Fruit fly (Drosophila melanogaster) whole organism, embryonic: ENCODE measurements around the gene fru.

Experiments used
- B-H2 ChIP-seq: fragments of 200-800 bp; sonication (Bioruptor generic); optimal IDR thresholded peaks from 2 replicates; lab custom pipeline; 2018; ENCODE audit warnings: missing biosample characterization, mild to moderate bottlenecking, missing genetic modification characterization
- Bteb2 ChIP-seq: fragments of 200-800 bp; sonication (Bioruptor generic); optimal IDR thresholded peaks from 2 replicates; lab custom pipeline; 2016; ENCODE audit warnings: missing biosample characterization, missing genetic modification characterization
- CG10654 ChIP-seq: fragments of 200-800 bp; sonication (Bioruptor generic); optimal IDR thresholded peaks from 2 replicates; lab custom pipeline; 2016; ENCODE audit warnings: missing biosample characterization, missing genetic modification characterization
- CG11085 ChIP-seq: fragments of 200-800 bp; sonication (Bioruptor generic); IDR thresholded peaks from 2 replicates; pipeline ENCODE4 v1.3.6; 2022; ENCODE audit warnings: missing biosample characterization, missing genetic modification characterization
- CG11093 ChIP-seq: fragments of 200-800 bp; sonication (Bioruptor generic); IDR thresholded peaks from 3 replicates; pipeline ENCODE4 v1.3.6; 2022; ENCODE audit warnings: missing biosample characterization, missing genetic modification characterization
- CG11696 ChIP-seq: fragments of 200-800 bp; sonication (Bioruptor generic); IDR thresholded peaks from 2 replicates; pipeline ENCODE4 v1.3.6; 2022; ENCODE audit warnings: missing biosample characterization, missing genetic modification characterization
- CG12155 ChIP-seq: fragments of 200-800 bp; sonication (Bioruptor generic); optimal IDR thresholded peaks from 3 replicates; lab custom pipeline; 2016; ENCODE audit warnings: missing biosample characterization, missing genetic modification characterization
- CG13123 ChIP-seq: fragments of 200-800 bp; sonication (Bioruptor generic); optimal IDR thresholded peaks from 2 replicates; lab custom pipeline; 2016; ENCODE audit warnings: missing biosample characterization, missing genetic modification characterization
- CG13624 ChIP-seq: fragments of 200-800 bp; sonication (Bioruptor generic); optimal IDR thresholded peaks from 2 replicates; lab custom pipeline; 2016; ENCODE audit warnings: missing biosample characterization, missing genetic modification characterization
- CG14441 ChIP-seq: fragments of 200-800 bp; sonication (Bioruptor generic); IDR thresholded peaks from 2 replicates; pipeline ENCODE4 v1.3.6; 2022; ENCODE audit warnings: missing biosample characterization, missing genetic modification characterization
- CG17912 ChIP-seq: fragments of 200-800 bp; sonication (Bioruptor generic); optimal IDR thresholded peaks from 2 replicates; lab custom pipeline; 2018; ENCODE audit warnings: missing biosample characterization, mild to moderate bottlenecking, missing genetic modification characterization
- CG1792 ChIP-seq: fragments of 200-800 bp; sonication (Bioruptor generic); optimal IDR thresholded peaks from 2 replicates; lab custom pipeline; 2016; ENCODE audit warnings: missing biosample characterization, missing genetic modification characterization
- CG18011 ChIP-seq: fragments of 200-800 bp; sonication (Bioruptor generic); optimal IDR thresholded peaks from 2 replicates; lab custom pipeline; 2017; ENCODE audit warnings: missing biosample characterization, missing genetic modification characterization, mild to moderate bottlenecking, moderate library complexity, missing genotype
- CG2875 ChIP-seq: fragments of 200-800 bp; sonication (Bioruptor generic); optimal IDR thresholded peaks from 2 replicates; lab custom pipeline; 2017; ENCODE audit warnings: missing biosample characterization, mild to moderate bottlenecking, missing genetic modification characterization, missing genetic modification reagents
- CG34376 ChIP-seq: fragments of 200-800 bp; sonication (Bioruptor generic); optimal IDR thresholded peaks from 2 replicates; lab custom pipeline; 2018; ENCODE audit warnings: missing biosample characterization, mild to moderate bottlenecking, missing genetic modification characterization
- CG3726 ChIP-seq: fragments of 200-800 bp; sonication (Bioruptor generic); IDR thresholded peaks from 3 replicates; pipeline ENCODE4, ENCODE4 v1.3.6; 2022; ENCODE audit warnings: missing biosample characterization, missing genetic modification characterization
- CG4730 ChIP-seq: fragments of 200-800 bp; sonication (Bioruptor generic); IDR thresholded peaks from 2 replicates; pipeline ENCODE4 v1.3.6; 2022; ENCODE audit warnings: missing biosample characterization, missing genetic modification characterization
- CG6272 ChIP-seq: fragments of 200-800 bp; sonication (Bioruptor generic); IDR thresholded peaks from 2 replicates; pipeline ENCODE4 v1.3.6; 2022; ENCODE audit warnings: missing biosample characterization, missing genetic modification characterization
- CG7745 ChIP-seq: fragments of 200-800 bp; sonication (Bioruptor generic); optimal IDR thresholded peaks from 2 replicates; lab custom pipeline; 2018; ENCODE audit warnings: missing biosample characterization, mild to moderate bottlenecking, missing genetic modification characterization, moderate library complexity
- CG7786 ChIP-seq: fragments of 200-800 bp; sonication (Bioruptor generic); optimal IDR thresholded peaks from 2 replicates; lab custom pipeline; 2016; ENCODE audit warnings: missing biosample characterization, missing genetic modification characterization
- CG9215 ChIP-seq: fragments of 200-800 bp; sonication (Bioruptor generic); IDR thresholded peaks from 2 replicates; pipeline ENCODE4 v1.3.6; 2022; ENCODE audit warnings: missing biosample characterization, missing genetic modification characterization
- CG9797 ChIP-seq: fragments of 200-800 bp; sonication (Bioruptor generic); optimal IDR thresholded peaks from 3 replicates; lab custom pipeline; 2018; ENCODE audit warnings: missing biosample characterization, mild to moderate bottlenecking, missing genetic modification characterization
- CG9876 ChIP-seq: fragments of 200-800 bp; sonication (Bioruptor generic); optimal IDR thresholded peaks from 2 replicates; lab custom pipeline; 2016; ENCODE audit warnings: missing biosample characterization, missing genetic modification characterization
- CHES-1-like ChIP-seq: fragments of 200-800 bp; sonication (Bioruptor generic); optimal IDR thresholded peaks from 2 replicates; lab custom pipeline; 2016; ENCODE audit warnings: missing biosample characterization, missing genetic modification characterization
- Drgx ChIP-seq: fragments of 200-800 bp; sonication (Bioruptor generic); IDR thresholded peaks from 2 replicates; pipeline ENCODE4 v1.3.6; 2022; ENCODE audit warnings: missing biosample characterization, missing genetic modification characterization
- Hmr ChIP-seq: fragments of 200-800 bp; sonication (Bioruptor generic); optimal IDR thresholded peaks from 3 replicates; lab custom pipeline; 2017; ENCODE audit warnings: mild to moderate bottlenecking, missing biosample characterization, missing genetic modification reagents, missing genetic modification characterization
- Lhr ChIP-seq: fragments of 200-800 bp; sonication (Bioruptor generic); optimal IDR thresholded peaks from 3 replicates; lab custom pipeline; 2017; ENCODE audit warnings: mild to moderate bottlenecking, missing biosample characterization, missing genetic modification reagents, missing genetic modification characterization
- Meics ChIP-seq: fragments of 200-800 bp; sonication (Bioruptor generic); optimal IDR thresholded peaks from 2 replicates; lab custom pipeline; 2017; ENCODE audit warnings: missing biosample characterization, mild to moderate bottlenecking, missing genetic modification characterization
- Oli ChIP-seq: fragments of 200-800 bp; sonication (Bioruptor generic); optimal IDR thresholded peaks from 2 replicates; lab custom pipeline; 2018; ENCODE audit warnings: missing biosample characterization, mild to moderate bottlenecking, missing genetic modification characterization, moderate library complexity
- PHDP ChIP-seq: fragments of 200-800 bp; sonication (Bioruptor generic); optimal IDR thresholded peaks from 3 replicates; lab custom pipeline; 2018; ENCODE audit warnings: missing biosample characterization, mild to moderate bottlenecking, missing genetic modification characterization, moderate library complexity
- Six4 ChIP-seq: fragments of 200-800 bp; sonication (Bioruptor generic); optimal IDR thresholded peaks from 2 replicates; lab custom pipeline; 2016; ENCODE audit warnings: missing biosample characterization, missing genetic modification characterization
- Sox100B ChIP-seq: fragments of 200-800 bp; sonication (Bioruptor generic); optimal IDR thresholded peaks from 3 replicates; lab custom pipeline; 2018; ENCODE audit warnings: missing biosample characterization, mild to moderate bottlenecking, missing genetic modification characterization
- Trl ChIP-seq, 3 experiments: fragments of >200 bp in 2 of 3; fragments of 200-800 bp in 1 of 3; sonication (Bioruptor generic) in 1 of 3; optimal IDR thresholded peaks; 2 replicates in 1 of 3; 3 replicates in 2 of 3; lab custom pipeline; 2016 to 2017; ENCODE audit warnings: missing biosample characterization in 1 of 3, missing genetic modification characterization in 1 of 3
- Xbp1 ChIP-seq: fragments of 200-800 bp; sonication (Bioruptor generic); optimal IDR thresholded peaks from 3 replicates; lab custom pipeline; 2016; ENCODE audit warnings: missing biosample characterization, mild to moderate bottlenecking, missing genetic modification characterization
- YL-1 ChIP-seq: fragments of 200-800 bp; sonication (Bioruptor generic); optimal IDR thresholded peaks from 3 replicates; lab custom pipeline; 2017; ENCODE audit warnings: missing biosample characterization, mild to moderate bottlenecking, missing genetic modification characterization
- ap ChIP-seq: fragments of 200-800 bp; sonication (Bioruptor generic); IDR thresholded peaks from 2 replicates; pipeline ENCODE4 v1.3.6; 2022; ENCODE audit warnings: missing biosample characterization, missing genetic modification characterization
- cad ChIP-seq: fragments of >200 bp; optimal IDR thresholded peaks from 2 replicates; lab custom pipeline; 2017; ENCODE audit warnings: missing biosample characterization, missing genetic modification characterization
- emc ChIP-seq: fragments of 200-800 bp; sonication (Bioruptor generic); optimal IDR thresholded peaks from 2 replicates; lab custom pipeline; 2016; ENCODE audit warnings: missing biosample characterization, missing genetic modification characterization
- grau ChIP-seq: fragments of 200-800 bp; optimal IDR thresholded peaks from 3 replicates; lab custom pipeline; 2019; ENCODE audit warnings: missing biosample characterization, mild to moderate bottlenecking, missing genetic modification characterization, moderate library complexity
- hbn ChIP-seq: fragments of 200-800 bp; sonication (Bioruptor generic); IDR thresholded peaks from 2 replicates; pipeline ENCODE4 v1.3.6; 2022; ENCODE audit warnings: missing biosample characterization, missing genetic modification characterization; ENCODE audit not compliant: partially characterized antibody
- row ChIP-seq: fragments of 200-800 bp; sonication (Bioruptor generic); IDR thresholded peaks from 3 replicates; pipeline ENCODE4 v1.3.6; 2022; ENCODE audit warnings: missing biosample characterization, missing genetic modification characterization
- scrt ChIP-seq: fragments of 200-800 bp; sonication (Bioruptor generic); optimal IDR thresholded peaks from 2 replicates; lab custom pipeline; 2018; ENCODE audit warnings: missing biosample characterization, mild to moderate bottlenecking, missing genetic modification characterization, moderate library complexity
- sob ChIP-seq: fragments of 200-800 bp; sonication (Bioruptor generic); IDR thresholded peaks from 2 replicates; pipeline ENCODE4 v1.3.6; 2022; ENCODE audit warnings: missing biosample characterization, missing genetic modification characterization
- tap ChIP-seq: fragments of 200-800 bp; optimal IDR thresholded peaks from 3 replicates; lab custom pipeline; 2019; ENCODE audit warnings: missing biosample characterization, mild to moderate bottlenecking, missing genetic modification characterization, moderate library complexity
- toy ChIP-seq: fragments of 200-800 bp; sonication (Bioruptor generic); IDR thresholded peaks from 2 replicates; pipeline ENCODE4 v1.3.6; 2022; ENCODE audit warnings: missing biosample characterization, missing genetic modification characterization
- ttk ChIP-seq: fragments of 200-800 bp; sonication (Bioruptor generic); IDR thresholded peaks from 2 replicates; pipeline ENCODE4 v2.1.2; 2022; ENCODE audit warnings: missing biosample characterization, missing genetic modification characterization
- zen ChIP-seq: fragments of 200-800 bp; sonication (Bioruptor generic); optimal IDR thresholded peaks from 3 replicates; lab custom pipeline; 2018; ENCODE audit warnings: missing biosample characterization, mild to moderate bottlenecking, missing genetic modification characterization, moderate library complexity
- zf30C ChIP-seq: fragments of 200-800 bp; sonication (Bioruptor generic); optimal IDR thresholded peaks from 3 replicates; lab custom pipeline; 2018; ENCODE audit warnings: missing biosample characterization, mild to moderate bottlenecking, missing genetic modification characterization

fru gene

DNA sequence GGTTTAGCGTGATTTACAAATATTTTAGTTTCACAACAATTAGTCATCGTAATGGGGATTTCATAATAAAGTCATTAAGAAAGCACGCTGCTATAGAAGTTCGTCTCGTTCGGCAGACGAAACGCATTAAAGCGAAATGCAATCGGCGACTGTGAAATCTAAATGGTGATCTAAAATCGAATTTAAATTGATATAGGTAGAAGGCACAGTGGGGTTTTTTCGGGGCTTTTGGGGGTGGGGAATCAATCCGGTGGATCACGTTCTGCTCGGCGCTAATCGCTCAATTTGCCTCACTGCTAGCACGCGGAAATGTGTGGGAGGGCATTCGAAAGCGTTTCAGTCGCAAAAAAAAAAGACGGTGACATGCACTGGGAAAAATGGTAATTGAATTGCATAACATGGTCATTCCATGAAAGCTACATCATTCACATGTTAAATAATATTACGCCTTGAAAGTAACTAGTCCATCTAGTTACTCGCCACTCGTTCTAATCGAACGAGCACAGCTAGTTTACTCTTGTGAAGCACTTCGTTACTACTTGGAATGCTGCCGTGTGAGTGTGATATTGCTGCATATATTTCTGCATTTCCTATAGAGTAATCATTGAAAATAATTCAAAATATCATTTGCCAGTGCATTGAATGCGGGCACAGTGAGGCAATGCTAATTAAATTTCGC is 32.5 kb upstream of the fru start:
- TF ChIP-seq CG9797 (GFP tag; lab: Kevin White, UChicago) (no peak), CG17912 (GFP tag; lab: Kevin White, UChicago) (no peak), CHES-1-like (GFP tag; lab: Kevin White, UChicago) (no peak), Hmr (no peak), row (GFP tag; lab: Robert Waterston, UW) (0 out of 3 replicates have a peak, but pooled peaks have one; percentile 11), toy (GFP tag; lab: Robert Waterston, UW) (no peak), YL-1 (no peak), hbn (GFP tag; lab: Robert Waterston, UW) (no peak), Drgx (GFP tag; lab: Robert Waterston, UW) (peak; percentile 45; the same call in 1 of the 2 replicates), CG12155 (peak; percentile 41), CG18011 (no peak), CG13123 (GFP tag; lab: Kevin White, UChicago) (no peak), ap (GFP tag; lab: Robert Waterston, UW) (no peak), CG6272 (GFP tag; lab: Robert Waterston, UW) (no peak), grau (tag; lab: Kevin White, UChicago) (no peak), Meics (GFP tag; lab: Kevin White, UChicago) (peak; percentile 19)

DNA sequence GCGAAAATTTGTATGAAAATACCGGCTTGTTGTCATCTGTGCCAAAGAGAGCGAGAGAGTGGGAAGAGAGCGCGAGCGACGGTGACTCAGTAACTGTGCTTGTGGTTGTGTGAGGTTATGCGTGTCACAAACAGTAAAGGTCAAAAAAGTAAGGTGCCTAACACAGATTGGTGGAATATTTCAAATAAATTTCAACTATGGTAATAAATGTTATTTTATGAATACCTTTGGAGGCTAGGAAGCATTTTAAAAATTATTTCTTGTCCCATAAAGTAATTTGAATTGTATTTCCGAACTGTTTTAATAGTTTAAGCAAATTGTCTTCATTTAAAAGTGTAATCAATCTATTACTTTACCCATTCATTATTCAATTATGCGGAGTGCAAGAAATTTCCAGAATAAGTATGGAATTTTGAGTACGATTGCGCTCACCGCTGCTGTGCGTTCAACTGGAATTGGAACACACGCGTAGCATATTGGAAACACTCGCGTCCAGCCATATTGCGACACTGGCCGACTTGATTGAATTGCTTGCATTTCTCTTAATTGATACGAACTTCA is 28.4 kb upstream of the fru start:
- peak; percentile 92 for TF ChIP-seq sob (GFP tag; lab: Robert Waterston, UW)
- TF ChIP-seq Oli (tag; lab: Kevin White, UChicago) = peak; percentile 97
- peak; percentile 84 for TF ChIP-seq CG4730 (GFP tag; lab: Robert Waterston, UW)
- peak; percentile 73; the same call in 2 of the 3 replicates for TF ChIP-seq CG3726 (GFP tag; lab: Robert Waterston, UW)
- TF ChIP-seq CG9876 = peak; percentile 82
- peak; percentile 69 for TF ChIP-seq B-H2 (GFP tag; lab: Kevin White, UChicago)
- TF ChIP-seq CG34376 (GFP tag; lab: Kevin White, UChicago) = peak; percentile 81
- TF ChIP-seq zf30C (GFP tag; lab: Kevin White, UChicago) = no peak
- peak; percentile 93 for TF ChIP-seq CG13624 (GFP tag; lab: Kevin White, UChicago)
- TF ChIP-seq Sox100B (GFP tag; lab: Kevin White, UChicago) = peak; percentile 94
- TF ChIP-seq PHDP (tag; lab: Kevin White, UChicago) = peak; percentile 96
- TF ChIP-seq Xbp1 (GFP tag; lab: Kevin White, UChicago) = peak; percentile 96
- peak; percentile 91 for TF ChIP-seq CG9215 (GFP tag; lab: Robert Waterston, UW)
- TF ChIP-seq CG11696 (GFP tag; lab: Robert Waterston, UW) = peak; percentile 95
- TF ChIP-seq emc = peak; percentile 54
- TF ChIP-seq CG7745 (tag; lab: Kevin White, UChicago) = no peak
- TF ChIP-seq Trl (optimal IDR thresholded peaks at IDR 0.05; lab: Kevin White, UChicago) = peak; percentile 91 to 95
- peak; percentile 87 for TF ChIP-seq Trl (GFP tag; optimal IDR thresholded peaks at IDR 0.05; lab: Kevin White, UChicago)
- TF ChIP-seq Bteb2 (GFP tag; lab: Kevin White, UChicago) = peak; percentile 95
- TF ChIP-seq cad (GFP tag; lab: Kevin White, UChicago) = no peak
- TF ChIP-seq CG2875 (GFP tag; lab: Kevin White, UChicago) = peak; percentile 91
- TF ChIP-seq CG11093 (GFP tag; lab: Robert Waterston, UW) = peak; percentile 93
- TF ChIP-seq CHES-1-like (GFP tag; lab: Kevin White, UChicago) = peak; percentile 95
- TF ChIP-seq CG7786 (GFP tag; lab: Kevin White, UChicago) = peak; percentile 93
- TF ChIP-seq Lhr (GFP tag; lab: Kevin White, UChicago) = peak; percentile 80
- peak; percentile 86 for TF ChIP-seq CG14441 (GFP tag; lab: Robert Waterston, UW)
- peak; percentile 90 for TF ChIP-seq tap (tag; lab: Kevin White, UChicago)
- TF ChIP-seq scrt = peak; percentile 78
- peak; percentile 88 for TF ChIP-seq ttk (GFP tag; lab: Robert Waterston, UW)
- TF ChIP-seq CG1792 = peak; percentile 86
- TF ChIP-seq zen (tag; lab: Kevin White, UChicago) = peak; percentile 77
- peak; percentile 92 for TF ChIP-seq CG12155
- TF ChIP-seq CG10654 (GFP tag; lab: Kevin White, UChicago) = peak; percentile 85
- TF ChIP-seq Six4 (GFP tag; lab: Kevin White, UChicago) = peak; percentile 89
- TF ChIP-seq CG11085 (GFP tag; lab: Robert Waterston, UW) = peak; percentile 77
